Fruit fly (Drosophila melanogaster): Measurements from ENCODE around the gene CG5078.

The CG5078 gene

DNA sequence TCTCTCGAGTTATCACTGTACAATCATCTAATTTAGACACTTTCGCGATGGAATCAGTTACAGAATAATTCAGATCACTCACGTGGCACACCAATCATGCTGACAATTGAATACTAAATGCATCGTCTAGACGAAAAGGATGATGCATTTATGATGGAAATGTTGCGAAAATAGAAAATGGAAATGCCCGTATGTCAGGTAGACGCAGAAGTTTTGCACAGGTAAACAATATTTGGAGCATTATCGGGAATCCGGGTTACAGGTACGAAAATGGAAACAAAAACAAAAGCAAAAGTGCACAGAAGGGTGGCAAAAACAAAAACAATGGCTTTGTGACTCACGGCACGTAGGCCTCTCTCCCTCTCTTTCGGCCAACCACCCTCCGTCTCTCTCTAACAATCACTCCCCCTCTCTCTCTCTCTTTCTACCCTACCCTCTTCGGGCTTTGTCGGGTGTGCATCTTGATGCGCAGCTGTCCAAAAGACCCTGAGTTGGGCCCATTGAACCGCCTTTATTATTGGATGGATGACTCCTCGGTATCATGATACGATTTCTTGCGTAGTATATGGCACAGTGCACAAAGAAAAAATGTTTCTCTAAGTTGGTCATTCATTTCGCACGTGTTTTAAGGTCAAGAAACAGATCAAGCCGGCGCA is 11.5 kb downstream of the CG5078 start (continued):
- TF ChIP-seq Trl (optimal IDR thresholded peaks at IDR 0.05) (peak; percentile 66 to 70), Trl (GFP tag; optimal IDR thresholded peaks at IDR 0.05) (no peak), nom (GFP tag; optimal IDR thresholded peaks at IDR 0.05) (peak; percentile 27), rib (GFP tag; IDR thresholded peaks at IDR 0.05) (peak; percentile 45; the same call in 1 of the 2 replicates), pum (GFP tag; optimal IDR thresholded peaks at IDR 0.05) (no peak), CG8388 (GFP tag; optimal IDR thresholded peaks at IDR 0.05) (peak; percentile 39), da (GFP tag; optimal IDR thresholded peaks at IDR 0.05) (peak; percentile 54), CG34422 (GFP tag; IDR thresholded peaks at IDR 0.05) (peak; percentile 21; the same call in 1 of the 3 replicates), Doc3 (GFP tag; IDR thresholded peaks at IDR 0.05; ENCODE audit: partially characterized antibody) (no peak), fru (optimal IDR thresholded peaks at IDR 0.05) (no peak), CG31365 (tag; optimal IDR thresholded peaks at IDR 0.05) (no peak), HLH3B (GFP tag; IDR thresholded peaks at IDR 0.05) (no peak), Deaf1 (tag; optimal IDR thresholded peaks at IDR 0.05) (peak; percentile 77), Ravus (GFP tag; IDR thresholded peaks at IDR 0.05) (no peak), CrebB (tag; optimal IDR thresholded peaks at IDR 0.05) (no peak), abd-A (tag; optimal IDR thresholded peaks at IDR 0.05) (peak; percentile 23), CG13894 (tag; optimal IDR thresholded peaks at IDR 0.05) (peak; percentile 92), lola (GFP tag; optimal IDR thresholded peaks at IDR 0.05) (no peak), CG2199 (GFP tag; IDR thresholded peaks at IDR 0.05) (peak; percentile 86), nerfin-2 (GFP tag; IDR thresholded peaks at IDR 0.05; ENCODE audit: partially characterized antibody) (no peak), kni (GFP tag; optimal IDR thresholded peaks at IDR 0.05) (peak; percentile 49), CG17186 (GFP tag; optimal IDR thresholded peaks at IDR 0.05) (no peak), Atf6 (GFP tag; IDR thresholded peaks at IDR 0.05) (no peak), gt (GFP tag; IDR thresholded peaks at IDR 0.05) (no peak), CG10321 (GFP tag; IDR thresholded peaks at IDR 0.05) (peak; percentile 86), CG4404 (GFP tag; IDR thresholded peaks at IDR 0.05) (no peak), CG3407 (GFP tag; optimal IDR thresholded peaks at IDR 0.05) (no peak), CG18764 (GFP tag; optimal IDR thresholded peaks at IDR 0.05) (no peak), zfh1 (GFP tag; IDR thresholded peaks at IDR 0.05) (no peak), Dip3 (GFP tag; optimal IDR thresholded peaks at IDR 0.05) (no peak), nerfin-1 (tag; optimal IDR thresholded peaks at IDR 0.05) (peak; percentile 14), hkb (optimal IDR thresholded peaks at IDR 0.05) (no peak), hkb (GFP tag; IDR thresholded peaks at IDR 0.05) (peak; percentile 33; the same call in 1 of the 2 replicates), ewg (GFP tag; optimal IDR thresholded peaks at IDR 0.05) (peak; percentile 27), sima (GFP tag; optimal IDR thresholded peaks at IDR 0.05) (no peak), CG11723 (GFP tag; optimal IDR thresholded peaks at IDR 0.05) (peak; percentile 22), stc (GFP tag; IDR thresholded peaks at IDR 0.05) (no peak), B-H2 (GFP tag; optimal IDR thresholded peaks at IDR 0.05) (no peak), CG12071 (GFP tag; optimal IDR thresholded peaks at IDR 0.05) (peak; percentile 31)

DNA sequence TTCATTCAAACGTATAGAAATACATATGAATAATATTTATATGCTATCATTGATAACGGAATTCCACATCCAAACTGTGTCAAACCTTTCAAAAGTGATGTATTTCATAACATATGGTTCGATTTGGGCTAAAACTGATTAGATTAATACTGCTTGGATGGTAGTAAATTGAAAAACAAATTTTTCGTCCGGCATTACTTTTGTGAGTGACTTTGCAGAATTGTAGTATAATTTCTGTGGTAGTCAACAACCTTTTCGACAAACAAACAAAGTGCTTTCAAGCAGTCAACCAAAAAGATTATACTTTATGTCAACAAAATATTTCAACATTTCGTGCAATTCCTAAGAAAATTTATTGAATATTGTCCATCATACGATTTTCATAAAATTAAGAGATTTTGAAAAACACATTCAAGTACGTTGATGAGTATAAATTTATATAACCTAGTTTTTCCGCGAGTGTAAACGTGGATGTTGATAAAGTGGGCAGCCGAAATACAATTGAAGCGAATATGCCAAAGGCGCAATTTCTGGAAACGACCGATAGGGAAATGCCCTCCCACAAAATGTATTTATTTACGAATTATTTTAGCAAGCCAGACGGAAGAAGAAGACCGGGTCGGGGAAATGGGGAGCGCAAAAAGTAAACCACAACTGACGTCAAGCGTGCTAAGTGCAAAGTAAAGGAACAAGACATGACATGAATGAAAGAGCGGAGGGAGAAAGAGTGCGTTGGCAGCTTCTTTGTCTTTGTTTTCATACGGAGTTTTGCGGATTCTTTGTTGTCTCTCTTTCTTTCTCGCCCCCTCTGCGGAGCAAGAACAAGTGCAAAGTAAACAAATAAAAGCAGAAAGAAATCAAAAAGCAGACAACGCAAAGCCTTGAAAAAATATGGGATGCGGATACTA is 12.3 kb downstream of the CG5078 start:
- TF ChIP-seq CG8281 (tag; optimal IDR thresholded peaks at IDR 0.05) = no peak
- TF ChIP-seq bowl (GFP tag; IDR thresholded peaks at IDR 0.05) = no peak
- TF ChIP-seq ranshi (GFP tag; IDR thresholded peaks at IDR 0.05) = peak; percentile 57
- peak; percentile 22 for TF ChIP-seq NK7.1 (GFP tag; optimal IDR thresholded peaks at IDR 0.05)
- TF ChIP-seq ewg (GFP tag; optimal IDR thresholded peaks at IDR 0.05) = no peak
- peak; percentile 25 for TF ChIP-seq Six4 (GFP tag; optimal IDR thresholded peaks at IDR 0.05)
- TF ChIP-seq CG13624 (GFP tag; optimal IDR thresholded peaks at IDR 0.05) = peak; percentile 66
- TF ChIP-seq hbn (GFP tag; IDR thresholded peaks at IDR 0.05; ENCODE audit: partially characterized antibody) = no peak
- TF ChIP-seq dmrt99B (tag; optimal IDR thresholded peaks at IDR 0.05) = peak; percentile 39
- no peak for TF ChIP-seq inv (GFP tag; IDR thresholded peaks at IDR 0.05; ENCODE audit: partially characterized antibody)
- no peak for TF ChIP-seq Atf-2 (GFP tag; optimal IDR thresholded peaks at IDR 0.05)
- TF ChIP-seq zen (tag; optimal IDR thresholded peaks at IDR 0.05) = no peak
- no peak for TF ChIP-seq CG18476 (GFP tag; optimal IDR thresholded peaks at IDR 0.05)
